Fruit fly (Drosophila melanogaster) whole organism, pupa: ENCODE measurements around the gene CG6026.

Experiments
- CG12605 ChIP-seq: fragments of 200-800 bp; sonication (Bioruptor generic); IDR thresholded peaks from 2 replicates; pipeline ENCODE4 v1.3.6; 2022; ENCODE audit warnings: missing biosample characterization, missing genetic modification characterization
- CG13204 ChIP-seq: fragments of 200-800 bp; sonication (Bioruptor generic); optimal IDR thresholded peaks from 2 replicates; lab custom pipeline; 2018; ENCODE audit warnings: missing biosample characterization, mild to moderate bottlenecking, missing genetic modification characterization, moderate library complexity
- CG14655 ChIP-seq: fragments of 200-800 bp; sonication (Bioruptor generic); optimal IDR thresholded peaks from 3 replicates; lab custom pipeline; 2017; ENCODE audit warnings: mild to moderate bottlenecking, missing biosample characterization, missing genetic modification reagents, missing genetic modification characterization
- CG4496 ChIP-seq: fragments of 200-800 bp; sonication (Bioruptor generic); IDR thresholded peaks from 3 replicates; pipeline ENCODE4 v1.3.6; 2022; ENCODE audit warnings: missing biosample characterization, missing genetic modification characterization
- CG9948 ChIP-seq: fragments of 200-800 bp; sonication (Bioruptor generic); optimal IDR thresholded peaks from 2 replicates; lab custom pipeline; 2018; ENCODE audit warnings: missing biosample characterization, mild to moderate bottlenecking, missing genetic modification characterization, moderate library complexity
- D1 ChIP-seq: fragments of 200-800 bp; sonication (Bioruptor generic); optimal IDR thresholded peaks from 2 replicates; lab custom pipeline; 2018; ENCODE audit warnings: missing biosample characterization, mild to moderate bottlenecking, missing genetic modification characterization, moderate library complexity
- EcR ChIP-seq: fragments of 200-800 bp; sonication (Bioruptor generic); optimal IDR thresholded peaks from 3 replicates; lab custom pipeline; 2019; ENCODE audit warnings: missing biosample characterization, missing genetic modification characterization, mild to moderate bottlenecking, moderate library complexity, missing genetic modification reagents
- Snoo ChIP-seq: fragments of 200-800 bp; sonication (Bioruptor generic); optimal IDR thresholded peaks from 3 replicates; lab custom pipeline; 2017; ENCODE audit warnings: missing biosample characterization, mild to moderate bottlenecking, missing genetic modification characterization, inconsistent platforms
- fd96Ca ChIP-seq: fragments of 200-800 bp; sonication (Bioruptor generic); IDR thresholded peaks from 3 replicates; pipeline ENCODE4 v1.3.6; 2022; ENCODE audit warnings: missing biosample characterization, missing genetic modification characterization

- TF ChIP-seq fd96Ca (GFP tag; lab: Robert Waterston, UW) (no peak), CG14655 (GFP tag; lab: Kevin White, UChicago) (peak; percentile 80), EcR (GFP tag; lab: Kevin White, UChicago) (no peak), CG12605 (no peak), D1 (tag; lab: Kevin White, UChicago) (peak; percentile 7), CG13204 (GFP tag; lab: Kevin White, UChicago) (no peak), CG9948 (tag; lab: Kevin White, UChicago) (peak; percentile 60), Snoo (tag; lab: Kevin White, UChicago) (no peak), CG4496 (GFP tag; lab: Robert Waterston, UW) (no peak)
These were observed 37.0 kb downstream of the CG6026 start for dm6 chr3R:19070222-19070949.
